Fruit fly (Drosophila melanogaster) whole organism, embryonic: ENCODE results near the gene RpS14a.

Experiments
- Awh ChIP-seq: fragments of 200-800 bp; sonication (Bioruptor generic); IDR thresholded peaks from 2 replicates; pipeline ENCODE4, ENCODE4 v1.3.6; 2022; ENCODE audit warnings: missing biosample characterization, missing genetic modification characterization
- CG10209 ChIP-seq: fragments of 200-800 bp; sonication (Bioruptor generic); optimal IDR thresholded peaks from 3 replicates; lab custom pipeline; 2017; ENCODE audit warnings: missing biosample characterization, mild to moderate bottlenecking, missing genetic modification characterization, missing genetic modification reagents
- CG10431 ChIP-seq: fragments of 200-800 bp; sonication (Bioruptor generic); optimal IDR thresholded peaks from 3 replicates; lab custom pipeline; 2018; ENCODE audit warnings: missing biosample characterization, mild to moderate bottlenecking, missing genetic modification characterization
- CG10959 ChIP-seq: fragments of 200-800 bp; sonication (Bioruptor generic); IDR thresholded peaks from 2 replicates; pipeline ENCODE4 v1.3.6; 2022; ENCODE audit warnings: missing biosample characterization, missing genetic modification characterization
- CG10979 ChIP-seq: fragments of 200-800 bp; sonication (Bioruptor generic); optimal IDR thresholded peaks from 2 replicates; lab custom pipeline; 2018; ENCODE audit warnings: missing biosample characterization, mild to moderate bottlenecking, missing genetic modification characterization, moderate library complexity
- CG11247 ChIP-seq: fragments of 200-800 bp; sonication (Bioruptor generic); IDR thresholded peaks from 2 replicates; pipeline ENCODE4 v1.3.6; 2022; ENCODE audit warnings: missing biosample characterization, missing genetic modification characterization
- CG11560 ChIP-seq: fragments of 200-800 bp; sonication (Bioruptor generic); IDR thresholded peaks from 3 replicates; pipeline ENCODE4 v1.3.6; 2022; ENCODE audit warnings: missing biosample characterization, missing genetic modification characterization
- CG11695 ChIP-seq: fragments of 200-800 bp; sonication (Bioruptor generic); IDR thresholded peaks from 3 replicates; pipeline ENCODE4 v1.3.6; 2022; ENCODE audit warnings: missing biosample characterization, missing genetic modification characterization
- CG12299 ChIP-seq: fragments of 200-800 bp; sonication (Bioruptor generic); optimal IDR thresholded peaks from 2 replicates; lab custom pipeline; 2018; ENCODE audit warnings: missing biosample characterization, mild to moderate bottlenecking, missing genetic modification characterization
- CG13424 ChIP-seq: fragments of 200-800 bp; sonication (Bioruptor generic); optimal IDR thresholded peaks from 2 replicates; lab custom pipeline; 2019; ENCODE audit warnings: missing biosample characterization, mild to moderate bottlenecking, missing genetic modification characterization, moderate library complexity
- CG13775 ChIP-seq: fragments of 200-800 bp; sonication (Bioruptor generic); optimal IDR thresholded peaks from 3 replicates; lab custom pipeline; 2017; ENCODE audit warnings: missing biosample characterization, mild to moderate bottlenecking, missing genetic modification characterization
- CG14965 ChIP-seq: fragments of 200-800 bp; sonication (Bioruptor generic); optimal IDR thresholded peaks from 2 replicates; lab custom pipeline; 2016; ENCODE audit warnings: missing biosample characterization, missing genetic modification characterization, borderline replicate concordance
- CG15011 ChIP-seq: fragments of 200-800 bp; sonication (Bioruptor generic); optimal IDR thresholded peaks from 3 replicates; lab custom pipeline; 2018; ENCODE audit warnings: missing biosample characterization, mild to moderate bottlenecking, missing genetic modification characterization
- CG15073 ChIP-seq: fragments of 200-800 bp; sonication (Bioruptor generic); optimal IDR thresholded peaks from 2 replicates; lab custom pipeline; 2016; ENCODE audit warnings: missing biosample characterization, missing genetic modification characterization
- CG17361 ChIP-seq: fragments of 200-800 bp; sonication (Bioruptor generic); IDR thresholded peaks from 3 replicates; pipeline ENCODE4 v1.3.6; 2022; ENCODE audit warnings: missing biosample characterization, missing genetic modification characterization
- CG3163 ChIP-seq: fragments of 200-800 bp; sonication (Bioruptor generic); optimal IDR thresholded peaks from 3 replicates; lab custom pipeline; 2016; ENCODE audit warnings: missing biosample characterization, missing genetic modification characterization
- CG32767 ChIP-seq: fragments of 200-800 bp; sonication (Bioruptor generic); IDR thresholded peaks from 2 replicates; pipeline ENCODE4 v1.3.6; 2022; ENCODE audit warnings: missing biosample characterization, missing genetic modification characterization
- CG33557 ChIP-seq: fragments of 200-800 bp; sonication (Bioruptor generic); optimal IDR thresholded peaks from 2 replicates; lab custom pipeline; 2019; ENCODE audit warnings: missing biosample characterization, mild to moderate bottlenecking, missing genetic modification characterization, moderate library complexity
- CG4854 ChIP-seq: fragments of 200-800 bp; sonication (Bioruptor generic); optimal IDR thresholded peaks from 2 replicates; lab custom pipeline; 2016; ENCODE audit warnings: missing biosample characterization, missing genetic modification characterization, inconsistent platforms
- CG6854 ChIP-seq: fragments of 200-800 bp; sonication (Bioruptor generic); optimal IDR thresholded peaks from 3 replicates; lab custom pipeline; 2017; ENCODE audit warnings: missing biosample characterization, mild to moderate bottlenecking, missing genetic modification characterization
- CG7839 ChIP-seq: fragments of 200-800 bp; sonication (Bioruptor generic); optimal IDR thresholded peaks from 3 replicates; lab custom pipeline; 2018; ENCODE audit warnings: missing biosample characterization, mild to moderate bottlenecking, missing genetic modification characterization, moderate library complexity
- CG9437 ChIP-seq: fragments of 200-800 bp; sonication (Bioruptor generic); optimal IDR thresholded peaks from 2 replicates; lab custom pipeline; 2018; ENCODE audit warnings: missing biosample characterization, mild to moderate bottlenecking, missing genetic modification characterization
- Deaf1 ChIP-seq: fragments of 200-800 bp; optimal IDR thresholded peaks from 3 replicates; lab custom pipeline; 2019; ENCODE audit warnings: missing biosample characterization, mild to moderate bottlenecking, missing genetic modification characterization, moderate library complexity
- H2.0 ChIP-seq: fragments of 200-800 bp; sonication (Bioruptor generic); IDR thresholded peaks from 2 replicates; pipeline ENCODE4 v1.3.6; 2022; ENCODE audit warnings: missing biosample characterization, missing genetic modification characterization
- HLH4C ChIP-seq: fragments of 200-800 bp; sonication (Bioruptor generic); IDR thresholded peaks from 3 replicates; pipeline ENCODE4 v1.3.6; 2022; ENCODE audit warnings: missing biosample characterization, missing genetic modification characterization; ENCODE audit not compliant: partially characterized antibody
- MTF-1 ChIP-seq: fragments of 200-800 bp; sonication (Bioruptor generic); optimal IDR thresholded peaks from 2 replicates; lab custom pipeline; 2018; ENCODE audit warnings: missing biosample characterization, mild to moderate bottlenecking, missing genetic modification characterization, borderline replicate concordance
- Max ChIP-seq: fragments of 200-800 bp; sonication (Bioruptor generic); optimal IDR thresholded peaks from 2 replicates; lab custom pipeline; 2016; ENCODE audit warnings: missing biosample characterization, mild to moderate bottlenecking, missing genetic modification characterization
- Nf-YA ChIP-seq: fragments of 200-800 bp; sonication (Bioruptor generic); IDR thresholded peaks from 2 replicates; pipeline ENCODE4 v1.3.6; 2022; ENCODE audit warnings: missing biosample characterization, missing genetic modification characterization
- NfI ChIP-seq: fragments of 200-800 bp; sonication (Bioruptor generic); optimal IDR thresholded peaks from 3 replicates; lab custom pipeline; 2018; ENCODE audit warnings: missing biosample characterization, mild to moderate bottlenecking, missing genetic modification characterization, moderate library complexity
- Side ChIP-seq: fragments of 200-800 bp; sonication (Bioruptor generic); optimal IDR thresholded peaks from 2 replicates; lab custom pipeline; 2016; ENCODE audit warnings: missing biosample characterization, missing genetic modification characterization
- Sox102F ChIP-seq: fragments of 200-800 bp; sonication (Bioruptor generic); optimal IDR thresholded peaks from 2 replicates; lab custom pipeline; 2018; ENCODE audit warnings: missing biosample characterization, mild to moderate bottlenecking, missing genetic modification characterization, moderate library complexity
- Trl ChIP-seq, 3 experiments: fragments of >200 bp in 2 of 3; fragments of 200-800 bp in 1 of 3; sonication (Bioruptor generic) in 1 of 3; optimal IDR thresholded peaks; 2 replicates in 1 of 3; 3 replicates in 2 of 3; lab custom pipeline; 2016 to 2017; ENCODE audit warnings: missing biosample characterization in 1 of 3, missing genetic modification characterization in 1 of 3
- ase ChIP-seq: fragments of 200-800 bp; sonication (Bioruptor generic); IDR thresholded peaks from 3 replicates; pipeline ENCODE4 v1.3.6; 2022; ENCODE audit warnings: missing biosample characterization, missing genetic modification characterization
- ato ChIP-seq: fragments of 200-800 bp; sonication (Bioruptor generic); IDR thresholded peaks from 2 replicates; pipeline ENCODE4 v1.3.6; 2022; ENCODE audit warnings: missing biosample characterization, missing genetic modification characterization; ENCODE audit not compliant: partially characterized antibody
- bigmax ChIP-seq: fragments of 200-800 bp; sonication (Bioruptor generic); optimal IDR thresholded peaks from 2 replicates; lab custom pipeline; 2018; ENCODE audit warnings: missing biosample characterization, mild to moderate bottlenecking, missing genetic modification characterization
- br ChIP-seq: fragments of >200 bp; optimal IDR thresholded peaks from 2 replicates; lab custom pipeline; 2017
- caup ChIP-seq: fragments of 200-800 bp; sonication (Bioruptor generic); optimal IDR thresholded peaks from 3 replicates; lab custom pipeline; 2017; ENCODE audit warnings: missing biosample characterization, mild to moderate bottlenecking, missing genetic modification characterization, moderate library complexity; ENCODE audit not compliant: severe bottlenecking
- corto ChIP-seq: fragments of 200-800 bp; sonication (Bioruptor generic); optimal IDR thresholded peaks from 2 replicates; lab custom pipeline; 2016; ENCODE audit warnings: missing biosample characterization, mild to moderate bottlenecking, missing genetic modification characterization, moderate library complexity
- emc ChIP-seq: fragments of 200-800 bp; sonication (Bioruptor generic); optimal IDR thresholded peaks from 2 replicates; lab custom pipeline; 2016; ENCODE audit warnings: missing biosample characterization, missing genetic modification characterization
- ems ChIP-seq: fragments of 200-800 bp; sonication (Bioruptor generic); optimal IDR thresholded peaks from 3 replicates; lab custom pipeline; 2016; ENCODE audit warnings: missing biosample characterization, missing genetic modification characterization
- kay ChIP-seq: fragments of 200-800 bp; sonication (Bioruptor generic); optimal IDR thresholded peaks from 2 replicates; lab custom pipeline; 2016; ENCODE audit warnings: missing biosample characterization, missing genetic modification characterization
- lola ChIP-seq, 3 experiments: fragments of >200 bp in 2 of 3; fragments of 200-800 bp in 1 of 3; sonication (Bioruptor generic) in 1 of 3; optimal IDR thresholded peaks; 2 replicates each; lab custom pipeline; 2017 to 2019; ENCODE audit warnings: missing biosample characterization in 3 of 3, missing genetic modification characterization in 3 of 3, mild to moderate bottlenecking in 1 of 3, moderate library complexity in 1 of 3
- pfk ChIP-seq: fragments of 200-800 bp; sonication (Bioruptor generic); optimal IDR thresholded peaks from 2 replicates; lab custom pipeline; 2018; ENCODE audit warnings: missing biosample characterization, mild to moderate bottlenecking, missing genetic modification characterization, moderate library complexity
- pzg ChIP-seq: fragments of 200-800 bp; sonication (Bioruptor generic); optimal IDR thresholded peaks from 3 replicates; lab custom pipeline; 2018; ENCODE audit warnings: missing biosample characterization, mild to moderate bottlenecking, missing genetic modification characterization, moderate library complexity
- sqz ChIP-seq: fragments of 200-800 bp; sonication (Bioruptor generic); optimal IDR thresholded peaks from 3 replicates; lab custom pipeline; 2018; ENCODE audit warnings: missing biosample characterization, mild to moderate bottlenecking, missing genetic modification characterization
- trh ChIP-seq: fragments of 200-800 bp; sonication (Bioruptor generic); optimal IDR thresholded peaks from 2 replicates; lab custom pipeline; 2016; ENCODE audit warnings: missing biosample characterization, missing genetic modification characterization
- yki ChIP-seq: fragments of >200 bp; optimal IDR thresholded peaks from 3 replicates; lab custom pipeline; 2018
- zen2 ChIP-seq: fragments of 200-800 bp; sonication (Bioruptor generic); IDR thresholded peaks from 3 replicates; pipeline ENCODE4 v1.3.6; 2022; ENCODE audit warnings: missing biosample characterization, missing genetic modification characterization; ENCODE audit not compliant: partially characterized antibody

RpS14a gene

dm6 chrX:7933210-7933915, at the start of gene RpS14a, which contains the start of gene Dhdds (continued):
- TF ChIP-seq CG17361 (GFP tag; lab: Robert Waterston, UW) (peak; percentile 83), CG14965 (no peak), pfk (GFP tag; lab: Kevin White, UChicago) (peak; percentile 41), Side (GFP tag; lab: Kevin White, UChicago) (peak; percentile 45), Sox102F (GFP tag; lab: Kevin White, UChicago) (no peak), CG4854 (GFP tag; lab: Kevin White, UChicago) (peak; percentile 29), sqz (peak; percentile 36), CG11247 (GFP tag; lab: Robert Waterston, UW) (no peak), lola (GFP tag; optimal IDR thresholded peaks at IDR 0.05; lab: Kevin White, UChicago) (peak in 1 of 3 experiments; percentile 52), HLH4C (GFP tag; lab: Robert Waterston, UW) (peak; percentile 49; the same call in 2 of the 3 replicates), CG6854 (peak; percentile 29), CG3163 (no peak), ato (GFP tag; lab: Robert Waterston, UW) (peak; percentile 34; the same call in 1 of the 2 replicates), caup (peak; percentile 75), Max (GFP tag; lab: Kevin White, UChicago) (peak; percentile 56), CG15073 (GFP tag; lab: Kevin White, UChicago) (no peak), CG9437 (peak; percentile 71), Deaf1 (tag; lab: Kevin White, UChicago) (no peak), CG11695 (GFP tag; lab: Robert Waterston, UW) (0 out of 3 replicates have a peak, but pooled peaks have one; percentile 17), CG10431 (peak; percentile 74), CG11560 (tag; lab: Robert Waterston, UW) (peak; percentile 70; the same call in 2 of the 3 replicates), trh (GFP tag; lab: Kevin White, UChicago) (peak; percentile 52), NfI (GFP tag; lab: Kevin White, UChicago) (peak; percentile 75), bigmax (GFP tag; lab: Kevin White, UChicago) (no peak), H2.0 (GFP tag; lab: Robert Waterston, UW) (no peak), CG33557 (GFP tag; lab: Kevin White, UChicago) (peak; percentile 63), CG10959 (GFP tag; lab: Robert Waterston, UW) (no peak), corto (GFP tag; lab: Kevin White, UChicago) (no peak), Nf-YA (GFP tag; lab: Robert Waterston, UW) (0 out of 2 replicates have a peak, but pooled peaks have one; percentile 17), br (no peak), CG13775 (GFP tag; lab: Kevin White, UChicago) (peak; percentile 89), yki (lab: Kevin White, UChicago) (peak; percentile 22), MTF-1 (GFP tag; lab: Kevin White, UChicago) (peak; percentile 68), zen2 (GFP tag; lab: Robert Waterston, UW) (peak; percentile 72; the same call in 2 of the 3 replicates), ase (GFP tag; lab: Robert Waterston, UW) (no peak), ems (GFP tag; lab: Kevin White, UChicago) (no peak), CG10209 (GFP tag; lab: Kevin White, UChicago) (peak; percentile 70), kay (GFP tag; lab: Kevin White, UChicago) (no peak), pzg (peak; percentile 85), CG10979 (tag; lab: Kevin White, UChicago) (peak; percentile 43), Awh (GFP tag; lab: Robert Waterston, UW) (no peak), CG7839 (tag; lab: Kevin White, UChicago) (peak; percentile 40), CG15011 (GFP tag; lab: Kevin White, UChicago) (peak; percentile 49), CG13424 (tag; lab: Kevin White, UChicago) (peak; percentile 15), CG32767 (GFP tag; lab: Robert Waterston, UW) (no peak), emc (GFP tag; lab: Kevin White, UChicago) (peak; percentile 40), Trl (optimal IDR thresholded peaks at IDR 0.05; lab: Kevin White, UChicago) (no peak), Trl (GFP tag; optimal IDR thresholded peaks at IDR 0.05; lab: Kevin White, UChicago) (peak; percentile 5), CG12299 (tag; lab: Kevin White, UChicago) (no peak)
